Fruit fly (Drosophila melanogaster) whole organism, embryonic: ENCODE results near the gene CG10413.

ENCODE experiments used
- Atf6 ChIP-seq: fragments of 200-800 bp; sonication (Bioruptor generic); IDR thresholded peaks from 2 replicates; pipeline ENCODE4 v1.3.6; 2022; ENCODE audit warnings: missing biosample characterization, missing genetic modification characterization
- CG10147 ChIP-seq: fragments of 200-800 bp; sonication (Bioruptor generic); optimal IDR thresholded peaks from 2 replicates; lab custom pipeline; 2019; ENCODE audit warnings: missing biosample characterization, mild to moderate bottlenecking, missing genetic modification characterization, moderate library complexity
- CG10267 ChIP-seq: fragments of 200-800 bp; sonication (Bioruptor generic); optimal IDR thresholded peaks from 2 replicates; lab custom pipeline; 2018; ENCODE audit warnings: missing biosample characterization, mild to moderate bottlenecking, missing genetic modification characterization, moderate library complexity
- CG10366 ChIP-seq: fragments of 200-800 bp; sonication (Bioruptor generic); IDR thresholded peaks from 2 replicates; pipeline ENCODE4 v1.3.6; 2022; ENCODE audit warnings: missing biosample characterization, missing genetic modification characterization
- CG11456 ChIP-seq: fragments of 200-800 bp; sonication (Bioruptor generic); IDR thresholded peaks from 3 replicates; pipeline ENCODE4 v1.3.6; 2022; ENCODE audit warnings: missing biosample characterization, missing genetic modification characterization
- CG11723 ChIP-seq: fragments of 200-800 bp; sonication (Bioruptor generic); optimal IDR thresholded peaks from 2 replicates; lab custom pipeline; 2017; ENCODE audit warnings: missing biosample characterization, mild to moderate bottlenecking, missing genetic modification characterization
- CG12769 ChIP-seq: fragments of 200-800 bp; sonication (Bioruptor generic); optimal IDR thresholded peaks from 2 replicates; lab custom pipeline; 2019; ENCODE audit warnings: missing biosample characterization, mild to moderate bottlenecking, missing genetic modification characterization, moderate library complexity
- CG13624 ChIP-seq: fragments of 200-800 bp; sonication (Bioruptor generic); optimal IDR thresholded peaks from 2 replicates; lab custom pipeline; 2016; ENCODE audit warnings: missing biosample characterization, missing genetic modification characterization
- CG14441 ChIP-seq: fragments of 200-800 bp; sonication (Bioruptor generic); IDR thresholded peaks from 2 replicates; pipeline ENCODE4 v1.3.6; 2022; ENCODE audit warnings: missing biosample characterization, missing genetic modification characterization
- CG14710 ChIP-seq: fragments of 200-800 bp; sonication (Bioruptor generic); optimal IDR thresholded peaks from 3 replicates; lab custom pipeline; 2019; ENCODE audit warnings: missing biosample characterization, mild to moderate bottlenecking, missing genetic modification characterization, moderate library complexity
- CG15011 ChIP-seq: fragments of 200-800 bp; sonication (Bioruptor generic); optimal IDR thresholded peaks from 3 replicates; lab custom pipeline; 2018; ENCODE audit warnings: missing biosample characterization, mild to moderate bottlenecking, missing genetic modification characterization
- CG15269 ChIP-seq: fragments of 200-800 bp; sonication (Bioruptor generic); optimal IDR thresholded peaks from 2 replicates; lab custom pipeline; 2018; ENCODE audit warnings: missing biosample characterization, mild to moderate bottlenecking, missing genetic modification characterization, moderate library complexity
- CG30020 ChIP-seq: fragments of 200-800 bp; optimal IDR thresholded peaks from 2 replicates; lab custom pipeline; 2019; ENCODE audit warnings: missing biosample characterization, mild to moderate bottlenecking, missing genetic modification characterization, moderate library complexity
- CG32772 ChIP-seq: fragments of 200-800 bp; sonication (Bioruptor generic); IDR thresholded peaks from 2 replicates; pipeline ENCODE4 v1.3.6; 2022; ENCODE audit warnings: missing biosample characterization, missing genetic modification characterization
- CG33213 ChIP-seq: fragments of 200-800 bp; sonication (Bioruptor generic); optimal IDR thresholded peaks from 3 replicates; lab custom pipeline; 2016; ENCODE audit warnings: missing biosample characterization, missing genetic modification characterization
- CG34376 ChIP-seq: fragments of 200-800 bp; sonication (Bioruptor generic); optimal IDR thresholded peaks from 2 replicates; lab custom pipeline; 2018; ENCODE audit warnings: missing biosample characterization, mild to moderate bottlenecking, missing genetic modification characterization
- CG4707 ChIP-seq: fragments of 200-800 bp; sonication (Bioruptor generic); optimal IDR thresholded peaks from 2 replicates; lab custom pipeline; 2018; ENCODE audit warnings: missing biosample characterization, mild to moderate bottlenecking, missing genetic modification characterization, moderate library complexity
- CG6272 ChIP-seq: fragments of 200-800 bp; sonication (Bioruptor generic); IDR thresholded peaks from 2 replicates; pipeline ENCODE4 v1.3.6; 2022; ENCODE audit warnings: missing biosample characterization, missing genetic modification characterization
- CG6813 ChIP-seq: fragments of 200-800 bp; sonication (Bioruptor generic); optimal IDR thresholded peaks from 2 replicates; lab custom pipeline; 2017; ENCODE audit warnings: missing biosample characterization, missing genetic modification characterization, mild to moderate bottlenecking, moderate library complexity, missing genetic modification reagents
- CG9797 ChIP-seq: fragments of 200-800 bp; sonication (Bioruptor generic); optimal IDR thresholded peaks from 3 replicates; lab custom pipeline; 2018; ENCODE audit warnings: missing biosample characterization, mild to moderate bottlenecking, missing genetic modification characterization
- CHES-1-like ChIP-seq: fragments of 200-800 bp; sonication (Bioruptor generic); optimal IDR thresholded peaks from 2 replicates; lab custom pipeline; 2016; ENCODE audit warnings: missing biosample characterization, missing genetic modification characterization
- Dbx ChIP-seq: fragments of 200-800 bp; sonication (Bioruptor generic); IDR thresholded peaks from 3 replicates; pipeline ENCODE4 v1.3.6; 2022; ENCODE audit warnings: missing biosample characterization, missing genetic modification characterization
- Dll ChIP-seq: fragments of 200-800 bp; sonication (Bioruptor generic); IDR thresholded peaks from 4 replicates; pipeline ENCODE4 v1.3.6; 2022; ENCODE audit warnings: missing biosample characterization, missing genetic modification characterization; ENCODE audit not compliant: partially characterized antibody
- Doc3 ChIP-seq: fragments of 200-800 bp; sonication (Bioruptor generic); IDR thresholded peaks from 3 replicates; pipeline ENCODE4 v1.3.6; 2022; ENCODE audit warnings: missing biosample characterization, missing genetic modification characterization; ENCODE audit not compliant: partially characterized antibody
- Drgx ChIP-seq: fragments of 200-800 bp; sonication (Bioruptor generic); IDR thresholded peaks from 2 replicates; pipeline ENCODE4 v1.3.6; 2022; ENCODE audit warnings: missing biosample characterization, missing genetic modification characterization
- Ets97D ChIP-seq: fragments of 200-800 bp; sonication (Bioruptor generic); optimal IDR thresholded peaks from 3 replicates; lab custom pipeline; 2016; ENCODE audit warnings: missing biosample characterization, missing genetic modification characterization
- GATAe ChIP-seq: fragments of 200-800 bp; sonication (Bioruptor generic); conservative IDR thresholded peaks from 2 replicates; pipeline ENCODE4 v1.3.6; 2022; ENCODE audit warnings: missing biosample characterization, missing genetic modification characterization
- Rfx ChIP-seq: fragments of 200-800 bp; sonication (Bioruptor generic); IDR thresholded peaks from 2 replicates; pipeline ENCODE4 v1.3.6; 2022; ENCODE audit warnings: missing biosample characterization, missing genetic modification characterization
- Six4 ChIP-seq: fragments of 200-800 bp; sonication (Bioruptor generic); optimal IDR thresholded peaks from 2 replicates; lab custom pipeline; 2016; ENCODE audit warnings: missing biosample characterization, missing genetic modification characterization
- Sry-β ChIP-seq: fragments of 200-800 bp; sonication (Bioruptor generic); optimal IDR thresholded peaks from 2 replicates; lab custom pipeline; 2018; ENCODE audit warnings: missing biosample characterization, mild to moderate bottlenecking, missing genetic modification characterization, moderate library complexity
- Vsx1 ChIP-seq: fragments of 200-800 bp; sonication (Bioruptor generic); optimal IDR thresholded peaks from 2 replicates; lab custom pipeline; 2017; ENCODE audit warnings: missing biosample characterization, mild to moderate bottlenecking, missing genetic modification characterization, missing genetic modification reagents
- Xrp1 ChIP-seq: fragments of 200-800 bp; sonication (Bioruptor generic); IDR thresholded peaks from 2 replicates; pipeline ENCODE4 v1.3.6; 2022; ENCODE audit warnings: missing biosample characterization, missing genetic modification characterization
- ap ChIP-seq: fragments of 200-800 bp; sonication (Bioruptor generic); IDR thresholded peaks from 2 replicates; pipeline ENCODE4 v1.3.6; 2022; ENCODE audit warnings: missing biosample characterization, missing genetic modification characterization
- chif ChIP-seq, 2 experiments: fragments of 200-800 bp; sonication (Bioruptor generic); optimal IDR thresholded peaks; 3 replicates each; lab custom pipeline; 2016; ENCODE audit warnings: missing biosample characterization in 2 of 2, missing genetic modification characterization in 2 of 2
- dan ChIP-seq: fragments of 200-800 bp; sonication (Bioruptor generic); IDR thresholded peaks from 2 replicates; pipeline ENCODE4 v1.3.6; 2022; ENCODE audit warnings: missing biosample characterization, missing genetic modification characterization
- maf-S ChIP-seq: fragments of 200-800 bp; sonication (Bioruptor generic); optimal IDR thresholded peaks from 2 replicates; lab custom pipeline; 2016; ENCODE audit warnings: missing biosample characterization, missing genetic modification characterization
- pan ChIP-seq, 4 experiments: fragments of >200 bp in 3 of 4; fragments of 200-800 bp in 1 of 4; sonication (Bioruptor generic) in 1 of 4; optimal IDR thresholded peaks in 3 of 4; IDR thresholded peaks in 1 of 4; 2 replicates each; pipeline versions ENCODE4 v1.3.6 to Lab custom; 2017 to 2022; ENCODE audit warnings: missing biosample characterization in 2 of 4, missing genetic modification characterization in 2 of 4, mixed read lengths in 1 of 4
- prd ChIP-seq, 3 experiments: fragments of >200 bp in 2 of 3; fragments of 200-800 bp in 1 of 3; sonication (Bioruptor generic) in 1 of 3; optimal IDR thresholded peaks in 2 of 3; IDR thresholded peaks in 1 of 3; 2 replicates in 2 of 3; 3 replicates in 1 of 3; pipeline versions ENCODE4 v1.3.6 to Lab custom; 2017 to 2022; ENCODE audit warnings: missing biosample characterization in 1 of 3, missing genetic modification characterization in 1 of 3
- ranshi ChIP-seq: fragments of 200-800 bp; sonication (Bioruptor generic); IDR thresholded peaks from 2 replicates; pipeline ENCODE4 v1.3.6; 2022; ENCODE audit warnings: missing biosample characterization, missing genetic modification characterization
- scrt ChIP-seq: fragments of 200-800 bp; sonication (Bioruptor generic); optimal IDR thresholded peaks from 2 replicates; lab custom pipeline; 2018; ENCODE audit warnings: missing biosample characterization, mild to moderate bottlenecking, missing genetic modification characterization, moderate library complexity
- sd ChIP-seq: fragments of 200-800 bp; sonication (Bioruptor generic); optimal IDR thresholded peaks from 3 replicates; lab custom pipeline; 2018; ENCODE audit warnings: missing biosample characterization, mild to moderate bottlenecking, missing genetic modification characterization, moderate library complexity
- slbo ChIP-seq: fragments of 200-800 bp; sonication (Bioruptor generic); IDR thresholded peaks from 2 replicates; pipeline ENCODE4 v1.3.6; 2022; ENCODE audit warnings: missing biosample characterization, missing genetic modification characterization
- sob ChIP-seq: fragments of 200-800 bp; sonication (Bioruptor generic); IDR thresholded peaks from 2 replicates; pipeline ENCODE4 v1.3.6; 2022; ENCODE audit warnings: missing biosample characterization, missing genetic modification characterization
- tap ChIP-seq: fragments of 200-800 bp; optimal IDR thresholded peaks from 3 replicates; lab custom pipeline; 2019; ENCODE audit warnings: missing biosample characterization, mild to moderate bottlenecking, missing genetic modification characterization, moderate library complexity
- tll ChIP-seq, 2 experiments: fragments of 200-800 bp in 1 of 2; fragments of >200 bp in 1 of 2; sonication (Bioruptor generic) in 1 of 2; optimal IDR thresholded peaks; 2 replicates each; lab custom pipeline; 2017 to 2019; ENCODE audit warnings: missing biosample characterization in 2 of 2, missing genetic modification characterization in 2 of 2, mild to moderate bottlenecking in 1 of 2, moderate library complexity in 1 of 2
- ttk ChIP-seq: fragments of 200-800 bp; sonication (Bioruptor generic); IDR thresholded peaks from 2 replicates; pipeline ENCODE4 v2.1.2; 2022; ENCODE audit warnings: missing biosample characterization, missing genetic modification characterization
- twi ChIP-seq: fragments of 200-800 bp; optimal IDR thresholded peaks from 2 replicates; lab custom pipeline; 2019; ENCODE audit warnings: missing biosample characterization, mild to moderate bottlenecking, missing genetic modification characterization, moderate library complexity
- usp ChIP-seq: fragments of >200 bp; optimal IDR thresholded peaks from 2 replicates; lab custom pipeline; 2017; ENCODE audit warnings: missing biosample characterization, missing genetic modification characterization
- wor ChIP-seq: fragments of 200-800 bp; sonication (Bioruptor generic); IDR thresholded peaks from 2 replicates; pipeline ENCODE4 v1.3.6; 2022; ENCODE audit warnings: missing biosample characterization, missing genetic modification characterization
- zfh1 ChIP-seq: fragments of 200-800 bp; sonication (Bioruptor generic); IDR thresholded peaks from 3 replicates; pipeline ENCODE4 v1.3.6; 2022; ENCODE audit warnings: missing biosample characterization, missing genetic modification characterization

CG10413 gene

dm6 chr2L:18616019-18616418 lies 11.0 kb upstream of the CG10413 start, which contains the start of gene IFT46 (continued):
- TF ChIP-seq CG10147 (GFP tag; lab: Kevin White, UChicago): no peak
- TF ChIP-seq ttk: no peak
- TF ChIP-seq Doc3 (GFP tag; lab: Robert Waterston, UW): no peak
- TF ChIP-seq chif (GFP tag; optimal IDR thresholded peaks at IDR 0.05; lab: Kevin White, UChicago): peak in 1 of 2 experiments; percentile 43
- TF ChIP-seq CG10267 (tag; lab: Kevin White, UChicago): peak; percentile 3
- no peak for TF ChIP-seq maf-S (GFP tag; lab: Kevin White, UChicago)
- peak; percentile 71 for TF ChIP-seq zfh1 (GFP tag; lab: Robert Waterston, UW)
- no peak for TF ChIP-seq Six4 (GFP tag; lab: Kevin White, UChicago)
- TF ChIP-seq Vsx1 (GFP tag; lab: Kevin White, UChicago): no peak
- no peak for TF ChIP-seq prd (optimal IDR thresholded peaks at IDR 0.05; lab: Kevin White, UChicago)
- peak; percentile 87 for TF ChIP-seq prd (GFP tag; IDR thresholded peaks at IDR 0.05; lab: Robert Waterston, UW)
- no peak for TF ChIP-seq CG14441 (GFP tag; lab: Robert Waterston, UW)
- TF ChIP-seq sob: no peak
- TF ChIP-seq scrt (GFP tag; lab: Kevin White, UChicago): no peak
- no peak for TF ChIP-seq CG32772 (GFP tag; lab: Robert Waterston, UW)
- no peak for TF ChIP-seq CG34376 (GFP tag; lab: Kevin White, UChicago)
- no peak for TF ChIP-seq CHES-1-like
- no peak for TF ChIP-seq CG11456
- TF ChIP-seq Rfx (GFP tag; lab: Robert Waterston, UW): peak; percentile 61
- TF ChIP-seq pan (optimal IDR thresholded peaks at IDR 0.05; lab: Kevin White, UChicago): no peak
- TF ChIP-seq pan (GFP tag; optimal IDR thresholded peaks at IDR 0.05 in 1 of 2, IDR thresholded peaks at IDR 0.05 in 1 of 2): no peak
- no peak for TF ChIP-seq CG6813 (GFP tag; lab: Kevin White, UChicago)
- no peak for TF ChIP-seq Dll (GFP tag; lab: Robert Waterston, UW)
- no peak for TF ChIP-seq Ets97D (GFP tag; lab: Kevin White, UChicago)
- TF ChIP-seq GATAe: no peak
- no peak for TF ChIP-seq sd (tag; lab: Kevin White, UChicago)
- TF ChIP-seq CG15011 (GFP tag; lab: Kevin White, UChicago): no peak
- TF ChIP-seq ranshi (GFP tag; lab: Robert Waterston, UW): no peak
- no peak for TF ChIP-seq Sry-β
- peak; percentile 39; the same call in 1 of the 3 replicates for TF ChIP-seq Dbx (GFP tag; lab: Robert Waterston, UW)
- TF ChIP-seq CG15269 (tag; lab: Kevin White, UChicago): no peak
- TF ChIP-seq tll (GFP tag; optimal IDR thresholded peaks at IDR 0.05; lab: Kevin White, UChicago): peak in 1 of 2 experiments; percentile 89
- no peak for TF ChIP-seq CG13624 (GFP tag; lab: Kevin White, UChicago)
- TF ChIP-seq wor (GFP tag; lab: Robert Waterston, UW): no peak
- TF ChIP-seq CG14710 (tag; lab: Kevin White, UChicago): peak; percentile 1
- no peak for TF ChIP-seq CG9797 (GFP tag; lab: Kevin White, UChicago)
- TF ChIP-seq CG12769 (tag; lab: Kevin White, UChicago): no peak
- no peak for TF ChIP-seq CG30020 (tag; lab: Kevin White, UChicago)
- TF ChIP-seq Atf6 (GFP tag; lab: Robert Waterston, UW): no peak
- TF ChIP-seq ap (GFP tag; lab: Robert Waterston, UW): no peak
- TF ChIP-seq CG11723 (GFP tag; lab: Kevin White, UChicago): no peak
- TF ChIP-seq slbo (GFP tag; lab: Robert Waterston, UW): no peak
- TF ChIP-seq tap (tag; lab: Kevin White, UChicago): no peak
- peak; percentile 61 for TF ChIP-seq Xrp1
- no peak for TF ChIP-seq CG10366 (GFP tag; lab: Robert Waterston, UW)
- TF ChIP-seq CG33213 (GFP tag; lab: Kevin White, UChicago): no peak
- no peak for TF ChIP-seq twi (tag; lab: Kevin White, UChicago)
- no peak for TF ChIP-seq Drgx (GFP tag; lab: Robert Waterston, UW)
- no peak for TF ChIP-seq usp (GFP tag; lab: Kevin White, UChicago)
- TF ChIP-seq CG6272 (GFP tag; lab: Robert Waterston, UW): no peak
- no peak for TF ChIP-seq CG4707
- no peak for TF ChIP-seq dan (GFP tag; lab: Robert Waterston, UW)
